Worm (Caenorhabditis elegans): ENCODE results near the gene R01H2.1.

DNA sequence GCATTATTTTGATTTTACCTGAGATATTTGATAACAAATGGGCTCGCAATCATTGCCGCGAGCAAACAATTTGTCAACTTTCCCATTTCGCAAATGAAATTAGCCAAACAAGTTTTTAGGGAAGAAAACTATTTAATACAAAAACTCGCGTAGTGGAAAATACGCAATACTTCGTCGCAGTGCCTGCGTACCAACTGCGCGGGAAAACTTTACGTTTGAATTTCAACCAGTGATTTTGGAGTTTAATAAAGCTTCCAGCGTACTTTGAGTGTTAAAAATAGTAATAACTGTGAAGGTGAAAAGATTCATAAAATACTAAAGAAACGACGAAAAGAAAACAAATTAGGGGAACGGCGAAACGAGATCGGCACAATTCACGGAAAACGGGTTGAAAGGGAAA is 22.2 kb downstream of the R01H2.1 start, which contains the start of gene tofu-7:
- TF ChIP-seq madf-2 (tag; optimal IDR thresholded peaks at IDR 0.05) (no peak), ceh-19 (GFP tag; optimal IDR thresholded peaks at IDR 0.05) (no peak), ets-4 (tag; optimal IDR thresholded peaks at IDR 0.05) (no peak), ceh-22 (tag; optimal IDR thresholded peaks at IDR 0.05) (no peak), dve-1 (tag; optimal IDR thresholded peaks at IDR 0.05) (no peak), eyg-1 (tag; optimal IDR thresholded peaks at IDR 0.05) (no peak), pha-4 (tag; optimal IDR thresholded peaks at IDR 0.05) (no peak), nfya-1 (tag; optimal IDR thresholded peaks at IDR 0.05) (no peak)
